Worm (Caenorhabditis elegans) whole organism, L2 larva: Measurements from ENCODE around the gene srt-56.

Experiments used
- blmp-1 ChIP-seq: sonication (generic microtip); optimal IDR thresholded peaks from 2 replicates; lab custom pipeline; 2017; ENCODE audit warnings: missing genetic modification characterization, mild to moderate bottlenecking, missing compliant biosample characterization, antibody characterized with exemption, moderate library complexity; ENCODE audit not compliant: insufficient read depth
- elt-1 ChIP-seq: fragments of 150-350 bp; optimal IDR thresholded peaks from 2 replicates; lab custom pipeline; 2014; ENCODE audit warnings: missing biosample characterization, missing genetic modification characterization
- lin-39 ChIP-seq: fragments of 150-350 bp; optimal IDR thresholded peaks from 2 replicates; lab custom pipeline; 2014; ENCODE audit warnings: missing biosample characterization, missing genetic modification reagents, missing genetic modification characterization
- nhr-10 ChIP-seq: sonication (generic microtip); optimal IDR thresholded peaks from 2 replicates; lab custom pipeline; 2017; ENCODE audit warnings: missing biosample characterization, missing genetic modification characterization
- nhr-11 ChIP-seq: fragments of 150-350 bp; optimal IDR thresholded peaks from 2 replicates; lab custom pipeline; 2014; ENCODE audit warnings: missing biosample characterization, missing genetic modification characterization
- nhr-12 ChIP-seq: fragments of 150-350 bp; optimal IDR thresholded peaks from 2 replicates; lab custom pipeline; 2014; ENCODE audit warnings: missing biosample characterization, missing genetic modification characterization
- nhr-23 ChIP-seq: fragments of 150-350 bp; optimal IDR thresholded peaks from 2 replicates; lab custom pipeline; 2014; ENCODE audit warnings: missing biosample characterization, missing genetic modification reagents, missing genetic modification characterization
- skn-1 ChIP-seq: sonication (generic microtip); optimal IDR thresholded peaks from 2 replicates; lab custom pipeline; 2017; ENCODE audit warnings: missing biosample characterization, missing genetic modification characterization
- snpc-4 ChIP-seq: fragments of 150-350 bp; optimal IDR thresholded peaks from 2 replicates; lab custom pipeline; 2014; ENCODE audit warnings: missing biosample characterization, missing genetic modification characterization
- unc-39 ChIP-seq: fragments of 150-350 bp; optimal IDR thresholded peaks from 2 replicates; lab custom pipeline; 2014; ENCODE audit warnings: missing biosample characterization, missing genetic modification characterization
- zag-1 ChIP-seq: fragments of 150-350 bp; optimal IDR thresholded peaks from 2 replicates; lab custom pipeline; 2014; ENCODE audit warnings: missing biosample characterization, missing genetic modification characterization

DNA sequence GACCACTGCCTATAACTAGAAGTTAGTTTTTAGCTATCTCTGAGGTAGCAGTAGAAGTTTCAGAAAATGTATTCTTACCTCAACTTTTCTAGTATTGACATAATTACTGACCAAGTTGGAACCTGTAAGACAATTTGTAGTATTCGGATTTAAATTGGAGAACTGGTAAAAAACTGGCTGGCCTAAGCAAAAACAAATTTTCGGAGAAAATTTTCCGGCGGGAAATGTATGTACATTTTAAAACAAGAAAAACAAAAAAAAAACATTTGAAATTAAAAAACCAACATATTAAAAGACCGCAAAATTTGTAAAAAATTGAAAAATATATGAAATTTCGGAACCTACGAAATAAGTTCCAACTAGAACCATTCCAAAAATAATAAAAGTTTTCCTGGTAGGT lies 25.3 kb upstream of the srt-56 start, which contains the start of gene srab-11:
- TF ChIP-seq nhr-10 (tag; lab: Kevin White, UChicago) (no peak), nhr-23 (tag; lab: Kevin White, UChicago) (no peak), zag-1 (tag; lab: Kevin White, UChicago) (no peak), lin-39 (tag; lab: Kevin White, UChicago) (no peak), elt-1 (tag; lab: Kevin White, UChicago) (no peak), unc-39 (no peak), skn-1 (tag; lab: Kevin White, UChicago) (no peak), blmp-1 (no peak), nhr-11 (tag; lab: Kevin White, UChicago) (no peak), nhr-12 (tag; lab: Kevin White, UChicago) (no peak), snpc-4 (tag; lab: Kevin White, UChicago) (no peak)
